Worm (Caenorhabditis elegans): ENCODE results near the gene T01G5.6.

ce11 chrV:15148800-15149199 lies 34.9 kb upstream of the T01G5.6 start, which contains the start of gene T09F5.1:
- no peak for TF ChIP-seq F49E8.2 (tag; optimal IDR thresholded peaks at IDR 0.05; ENCODE audit: insufficient read depth)
- no peak for TF ChIP-seq hrde-1 (tag; optimal IDR thresholded peaks at IDR 0.05; ENCODE audit: borderline replicate concordance)
- TF ChIP-seq B0035.1 (tag; optimal IDR thresholded peaks at IDR 0.05), result no peak
- no peak for TF ChIP-seq dpl-1 (GFP tag; optimal IDR thresholded peaks at IDR 0.05)
- TF ChIP-seq Y79H2A.3 (GFP tag; conservative IDR thresholded peaks at IDR 0.05), result no peak
- TF ChIP-seq tbx-9 (tag; optimal IDR thresholded peaks at IDR 0.05; ENCODE audit: borderline replicate concordance), result no peak
- no peak for TF ChIP-seq F22D6.2 (tag; optimal IDR thresholded peaks at IDR 0.05)
- no peak for TF ChIP-seq nfya-1 (tag; optimal IDR thresholded peaks at IDR 0.05; ENCODE audit: borderline replicate concordance, insufficient read depth)
- no peak for TF ChIP-seq hmg-20 (GFP tag; IDR thresholded peaks at IDR 0.05)
- no peak for TF ChIP-seq him-1 (tag; optimal IDR thresholded peaks at IDR 0.05)
- no peak for TF ChIP-seq lin-26 (GFP tag; IDR thresholded peaks at IDR 0.05)
- TF ChIP-seq lag-1 (GFP tag; IDR thresholded peaks at IDR 0.05), result no peak
- TF ChIP-seq nhr-90 (tag; optimal IDR thresholded peaks at IDR 0.05), result no peak

Measured in whole organism, young adult.